Fruit fly (Drosophila melanogaster): ENCODE data around the gene Rheb.

The Rheb gene

DNA sequence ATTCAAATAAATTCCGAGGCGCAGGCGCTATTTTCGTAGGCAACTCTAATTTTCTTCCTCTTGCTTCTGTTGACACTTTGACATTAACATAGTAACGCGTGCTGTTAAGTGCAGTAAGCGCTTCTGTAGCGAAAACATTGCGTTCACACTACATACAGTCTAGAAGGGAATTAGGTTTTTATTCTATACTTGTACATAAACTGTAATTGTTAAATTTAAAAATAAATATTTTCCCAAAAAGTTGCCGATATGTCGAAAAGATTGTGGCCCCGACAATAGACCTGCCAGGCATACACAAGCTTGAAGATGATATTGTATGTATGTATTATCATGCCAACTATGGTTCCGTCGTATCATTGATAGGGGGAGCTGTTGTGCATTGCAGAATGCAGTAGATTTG is 37.8 kb downstream of the Rheb start, which contains the start of gene asl (continued):
- TF ChIP-seq trem (tag; optimal IDR thresholded peaks at IDR 0.05) (peak; percentile 82), NK7.1 (GFP tag; optimal IDR thresholded peaks at IDR 0.05) (no peak), hth (optimal IDR thresholded peaks at IDR 0.05) (no peak), CG5245 (GFP tag; optimal IDR thresholded peaks at IDR 0.05) (peak; percentile 16), CG10565 (GFP tag; optimal IDR thresholded peaks at IDR 0.05) (no peak), CTCF (GFP tag; optimal IDR thresholded peaks at IDR 0.05) (peak; percentile 94), CG43689 (GFP tag; IDR thresholded peaks at IDR 0.05) (no peak), CG7357 (GFP tag; IDR thresholded peaks at IDR 0.05) (peak; percentile 97), pzg (GFP tag; optimal IDR thresholded peaks at IDR 0.05) (peak; percentile 85), D19A (tag; optimal IDR thresholded peaks at IDR 0.05) (peak; percentile 60), MBD-R2 (GFP tag; IDR thresholded peaks at IDR 0.05) (peak; percentile 86), Trl (optimal IDR thresholded peaks at IDR 0.05) (no peak), Trl (GFP tag; optimal IDR thresholded peaks at IDR 0.05) (peak; percentile 31), CG6791 (GFP tag; IDR thresholded peaks at IDR 0.05; ENCODE audit: partially characterized antibody) (peak; percentile 57; the same call in 1 of the 3 replicates), CG12236 (GFP tag; optimal IDR thresholded peaks at IDR 0.05) (no peak), CG9609 (GFP tag; optimal IDR thresholded peaks at IDR 0.05) (peak; percentile 11), caup (GFP tag; optimal IDR thresholded peaks at IDR 0.05; ENCODE audit: severe bottlenecking) (peak; percentile 54), Camta (GFP tag; optimal IDR thresholded peaks at IDR 0.05) (peak; percentile 56), gce (GFP tag; IDR thresholded peaks at IDR 0.05) (0 out of 3 replicates have a peak, but pooled peaks have one; percentile 50), E2f1 (GFP tag; IDR thresholded peaks at IDR 0.05) (peak; percentile 61), CG32532 (GFP tag; IDR thresholded peaks at IDR 0.05) (peak; percentile 76), E2f2 (GFP tag; IDR thresholded peaks at IDR 0.05) (peak; percentile 84), bcd (GFP tag; optimal IDR thresholded peaks at IDR 0.05) (peak; percentile 62), CG14667 (GFP tag; IDR thresholded peaks at IDR 0.05) (no peak), CG17829 (tag; optimal IDR thresholded peaks at IDR 0.05) (peak; percentile 85), Awh (GFP tag; IDR thresholded peaks at IDR 0.05) (0 out of 2 replicates have a peak, but pooled peaks have one; percentile 21), CG12769 (tag; optimal IDR thresholded peaks at IDR 0.05) (peak; percentile 71), CG14014 (GFP tag; IDR thresholded peaks at IDR 0.05) (peak; percentile 57; the same call in 1 of the 2 replicates), CG17361 (GFP tag; IDR thresholded peaks at IDR 0.05) (peak; percentile 83), CG2120 (GFP tag; optimal IDR thresholded peaks at IDR 0.05) (peak; percentile 71), HLH4C (GFP tag; IDR thresholded peaks at IDR 0.05; ENCODE audit: partially characterized antibody) (no peak), hkb (optimal IDR thresholded peaks at IDR 0.05) (no peak), hkb (GFP tag; IDR thresholded peaks at IDR 0.05) (peak; percentile 26; the same call in 1 of the 2 replicates), YL-1 (GFP tag; optimal IDR thresholded peaks at IDR 0.05) (peak; percentile 91), CG32772 (GFP tag; IDR thresholded peaks at IDR 0.05) (0 out of 2 replicates have a peak, but pooled peaks have one; percentile 11), Hr3 (GFP tag; optimal IDR thresholded peaks at IDR 0.05) (peak; percentile 64), Dfd (GFP tag; optimal IDR thresholded peaks at IDR 0.05) (peak in 1 of 2 experiments; percentile 78), CG15601 (tag; optimal IDR thresholded peaks at IDR 0.05) (peak; percentile 70), CG32767 (GFP tag; IDR thresholded peaks at IDR 0.05) (0 out of 2 replicates have a peak, but pooled peaks have one; percentile 43), chn (GFP tag; optimal IDR thresholded peaks at IDR 0.05) (peak; percentile 76), Chrac-16 (GFP tag; optimal IDR thresholded peaks at IDR 0.05) (peak; percentile 55), CG11695 (GFP tag; IDR thresholded peaks at IDR 0.05) (peak; percentile 35; the same call in 1 of the 3 replicates), CG10431 (GFP tag; optimal IDR thresholded peaks at IDR 0.05) (peak; percentile 48), tgo (GFP tag; IDR thresholded peaks at IDR 0.05) (peak; percentile 68; the same call in 2 of the 3 replicates), Asciz (GFP tag; optimal IDR thresholded peaks at IDR 0.05) (peak; percentile 36), aop (GFP tag; IDR thresholded peaks at IDR 0.05) (no peak), salm (tag; optimal IDR thresholded peaks at IDR 0.05) (no peak), disco-r (GFP tag; optimal IDR thresholded peaks at IDR 0.05) (peak; percentile 54), slp2 (GFP tag; optimal IDR thresholded peaks at IDR 0.05) (no peak), CG2202 (tag; optimal IDR thresholded peaks at IDR 0.05) (peak; percentile 48), CG11560 (tag; IDR thresholded peaks at IDR 0.05) (no peak), grau (tag; optimal IDR thresholded peaks at IDR 0.05) (peak; percentile 78), CG31365 (tag; optimal IDR thresholded peaks at IDR 0.05) (no peak)
